Fruit fly (Drosophila melanogaster): Measurements from ENCODE around the gene MetRS-m.

Gene MetRS-m

dm6 chr3R:14289958-14290835, 30.4 kb upstream of the MetRS-m start (continued):
- TF ChIP-seq Fer1 (GFP tag; optimal IDR thresholded peaks at IDR 0.05): peak; percentile 61
- no peak for TF ChIP-seq Ets97D (GFP tag; optimal IDR thresholded peaks at IDR 0.05)
- no peak for TF ChIP-seq toy (GFP tag; IDR thresholded peaks at IDR 0.05)
- peak; percentile 28 for TF ChIP-seq cg (GFP tag; optimal IDR thresholded peaks at IDR 0.05)
- TF ChIP-seq disco-r (GFP tag; optimal IDR thresholded peaks at IDR 0.05): no peak

- TF ChIP-seq oc (tag; optimal IDR thresholded peaks at IDR 0.05): peak; percentile 41
- peak; percentile 70 for TF ChIP-seq Hmr (GFP tag; optimal IDR thresholded peaks at IDR 0.05)
- peak; percentile 62 for TF ChIP-seq Ssrp (tag; optimal IDR thresholded peaks at IDR 0.05)
- TF ChIP-seq CG3281 (GFP tag; optimal IDR thresholded peaks at IDR 0.05): peak; percentile 88
- TF ChIP-seq seq (GFP tag; IDR thresholded peaks at IDR 0.05): peak; percentile 65
- peak; percentile 64 for TF ChIP-seq Hr3 (GFP tag; optimal IDR thresholded peaks at IDR 0.05)
- TF ChIP-seq Jarid2 (GFP tag; optimal IDR thresholded peaks at IDR 0.05): peak; percentile 82
- TF ChIP-seq CG9797 (GFP tag; optimal IDR thresholded peaks at IDR 0.05): no peak
- TF ChIP-seq al (GFP tag; IDR thresholded peaks at IDR 0.05): peak; percentile 49
- TF ChIP-seq slp2 (GFP tag; optimal IDR thresholded peaks at IDR 0.05): no peak
- peak; percentile 1 for TF ChIP-seq CG12744 (GFP tag; optimal IDR thresholded peaks at IDR 0.05)
- peak; percentile 26 for TF ChIP-seq wek (GFP tag; optimal IDR thresholded peaks at IDR 0.05)
- TF ChIP-seq CG5180 (GFP tag; optimal IDR thresholded peaks at IDR 0.05): peak; percentile 92
- peak; percentile 79 for TF ChIP-seq CG17359 (tag; optimal IDR thresholded peaks at IDR 0.05)
- peak; percentile 35; the same call in 1 of the 2 replicates for TF ChIP-seq CG14667 (GFP tag; IDR thresholded peaks at IDR 0.05)
- peak; percentile 74; the same call in 2 of the 3 replicates for TF ChIP-seq tgo (GFP tag; IDR thresholded peaks at IDR 0.05)
- peak; percentile 27 for TF ChIP-seq CrebB (tag; optimal IDR thresholded peaks at IDR 0.05)
- no peak for TF ChIP-seq Neu2 (GFP tag; optimal IDR thresholded peaks at IDR 0.05; ENCODE audit: borderline replicate concordance)
- TF ChIP-seq lilli (GFP tag; optimal IDR thresholded peaks at IDR 0.05): peak; percentile 81
- TF ChIP-seq sc (optimal IDR thresholded peaks at IDR 0.05): no peak
- TF ChIP-seq sc (GFP tag; optimal IDR thresholded peaks at IDR 0.05): no peak
- TF ChIP-seq Nf-YC (tag; optimal IDR thresholded peaks at IDR 0.05): peak; percentile 29
- peak; percentile 92 for TF ChIP-seq Ets65A (GFP tag)
- peak; percentile 64 for TF ChIP-seq ems (GFP tag; optimal IDR thresholded peaks at IDR 0.05)
- TF ChIP-seq bab2 (GFP tag; optimal IDR thresholded peaks at IDR 0.05): no peak
- TF ChIP-seq CG9727 (GFP tag; optimal IDR thresholded peaks at IDR 0.05): peak; percentile 70
- TF ChIP-seq CG13287 (GFP tag; IDR thresholded peaks at IDR 0.05; ENCODE audit: partially characterized antibody): peak; percentile 13; the same call in 1 of the 2 replicates
- peak; percentile 91 for TF ChIP-seq sens (GFP tag)
- TF ChIP-seq Med (GFP tag): peak; percentile 86
- peak; percentile 68 for TF ChIP-seq CG10274 (GFP tag; optimal IDR thresholded peaks at IDR 0.05)
- peak; percentile 52; the same call in 1 of the 2 replicates for TF ChIP-seq Awh (GFP tag; IDR thresholded peaks at IDR 0.05)
- peak; percentile 74 for TF ChIP-seq CG18262 (tag; optimal IDR thresholded peaks at IDR 0.05)
- TF ChIP-seq sens-2 (GFP tag; IDR thresholded peaks at IDR 0.05): 0 out of 2 replicates have a peak, but pooled peaks have one; percentile 9
- TF ChIP-seq luna (GFP tag; optimal IDR thresholded peaks at IDR 0.05): no peak
- TF ChIP-seq CG15269 (tag; optimal IDR thresholded peaks at IDR 0.05): peak; percentile 83
- no peak for TF ChIP-seq eyg (GFP tag; optimal IDR thresholded peaks at IDR 0.05)
- peak; percentile 47 for TF ChIP-seq jumu (GFP tag; optimal IDR thresholded peaks at IDR 0.05)
- peak; percentile 98 for TF ChIP-seq CG34376 (GFP tag; optimal IDR thresholded peaks at IDR 0.05)
- TF ChIP-seq CG1529 (GFP tag; optimal IDR thresholded peaks at IDR 0.05): peak; percentile 63
- TF ChIP-seq ato (GFP tag; IDR thresholded peaks at IDR 0.05; ENCODE audit: partially characterized antibody): no peak
- peak; percentile 58; the same call in 2 of the 3 replicates for TF ChIP-seq z (GFP tag; IDR thresholded peaks at IDR 0.05)
Observed at dm6 chr3R:14288669-14289383, 29.0 kb upstream of the MetRS-m start, which contains the start of gene red. red (plus strand) TSS chr3R:14289071.

Data from whole organism, embryonic.